Worm (Caenorhabditis elegans) whole organism, L4 larva: ENCODE data around the gene C16C10.8.

Experiments used
- fos-1 ChIP-seq: fragments of 150-350 bp; optimal IDR thresholded peaks from 2 replicates; lab custom pipeline; 2014; ENCODE audit warnings: missing biosample characterization, missing genetic modification characterization
- snpc-4 ChIP-seq: fragments of 150-350 bp; optimal IDR thresholded peaks from 2 replicates; lab custom pipeline; 2014; ENCODE audit warnings: missing biosample characterization, missing genetic modification characterization

ce11 chrIII:4205751-4206327 is 41.9 kb upstream of the C16C10.8 start, which contains the start of gene R74.8:
- TF ChIP-seq snpc-4 (tag; lab: Kevin White, UChicago) = no peak
- TF ChIP-seq fos-1 = no peak
